Fruit fly (Drosophila melanogaster): ENCODE data around the gene CG6638.

The CG6638 gene

dm6 chr3L:8546355-8546771 lies 29.5 kb downstream of the CG6638 start (continued):
- TF ChIP-seq CG6791 (GFP tag; IDR thresholded peaks at IDR 0.05; ENCODE audit: partially characterized antibody) (no peak), CG12769 (tag; optimal IDR thresholded peaks at IDR 0.05) (peak; percentile 91), CG14050 (GFP tag; IDR thresholded peaks at IDR 0.05) (no peak), pzg (GFP tag; optimal IDR thresholded peaks at IDR 0.05) (no peak), run (tag; optimal IDR thresholded peaks at IDR 0.05) (no peak), unpg (GFP tag; optimal IDR thresholded peaks at IDR 0.05) (no peak), CG33213 (GFP tag; optimal IDR thresholded peaks at IDR 0.05) (no peak)

- TF ChIP-seq GATAe (GFP tag; conservative IDR thresholded peaks at IDR 0.05) = peak; percentile 86
- TF ChIP-seq ato (GFP tag; IDR thresholded peaks at IDR 0.05; ENCODE audit: partially characterized antibody) = no peak
- peak; percentile 92 for TF ChIP-seq sd (tag; optimal IDR thresholded peaks at IDR 0.05)
- TF ChIP-seq cwo (GFP tag; optimal IDR thresholded peaks at IDR 0.05) = no peak
- TF ChIP-seq rib (GFP tag; IDR thresholded peaks at IDR 0.05) = no peak
- TF ChIP-seq vnd (GFP tag; IDR thresholded peaks at IDR 0.05; ENCODE audit: partially characterized antibody) = peak; percentile 10; the same call in 1 of the 3 replicates
- TF ChIP-seq Med (GFP tag) = peak; percentile 9
- no peak for TF ChIP-seq CG8944 (GFP tag; optimal IDR thresholded peaks at IDR 0.05)
- peak; percentile 27 for TF ChIP-seq sqz (GFP tag; optimal IDR thresholded peaks at IDR 0.05)
- no peak for TF ChIP-seq sens-2 (GFP tag; IDR thresholded peaks at IDR 0.05)
- peak; percentile 48 for TF ChIP-seq sug (tag; optimal IDR thresholded peaks at IDR 0.05)
- TF ChIP-seq CG3726 (GFP tag; IDR thresholded peaks at IDR 0.05) = 0 out of 3 replicates have a peak, but pooled peaks have one; percentile 15
- TF ChIP-seq MTF-1 (GFP tag; optimal IDR thresholded peaks at IDR 0.05; ENCODE audit: borderline replicate concordance) = no peak
- peak; percentile 16 for TF ChIP-seq mirr (GFP tag; optimal IDR thresholded peaks at IDR 0.05)
- TF ChIP-seq CG17385 (GFP tag; optimal IDR thresholded peaks at IDR 0.05) = peak; percentile 69
- no peak for TF ChIP-seq gt (GFP tag; IDR thresholded peaks at IDR 0.05)
- peak; percentile 57 for TF ChIP-seq gcm (GFP tag; optimal IDR thresholded peaks at IDR 0.05)
- TF ChIP-seq cg (GFP tag; optimal IDR thresholded peaks at IDR 0.05) = no peak
- no peak for TF ChIP-seq CG11504 (tag; optimal IDR thresholded peaks at IDR 0.05)
- TF ChIP-seq CG32767 (GFP tag; IDR thresholded peaks at IDR 0.05) = peak; percentile 17; the same call in 1 of the 2 replicates
- TF ChIP-seq bcd (GFP tag; optimal IDR thresholded peaks at IDR 0.05) = no peak
- TF ChIP-seq disco-r (GFP tag; optimal IDR thresholded peaks at IDR 0.05) = no peak
- TF ChIP-seq CoRest (tag; optimal IDR thresholded peaks at IDR 0.05) = no peak
- peak; percentile 39 for TF ChIP-seq exex (tag; optimal IDR thresholded peaks at IDR 0.05)
- TF ChIP-seq corto (GFP tag; optimal IDR thresholded peaks at IDR 0.05) = no peak
- no peak for TF ChIP-seq CHES-1-like (GFP tag; optimal IDR thresholded peaks at IDR 0.05)
- no peak for TF ChIP-seq bsh (GFP tag; optimal IDR thresholded peaks at IDR 0.05)
- no peak for TF ChIP-seq vvl (GFP tag; IDR thresholded peaks at IDR 0.05)
- peak; percentile 29 for TF ChIP-seq CG18599 (GFP tag; optimal IDR thresholded peaks at IDR 0.05)
- no peak for TF ChIP-seq sc (optimal IDR thresholded peaks at IDR 0.05)
- no peak for TF ChIP-seq sc (GFP tag; optimal IDR thresholded peaks at IDR 0.05)
- no peak for TF ChIP-seq ssp (GFP tag; IDR thresholded peaks at IDR 0.05)
- no peak for TF ChIP-seq Deaf1 (tag; optimal IDR thresholded peaks at IDR 0.05)
These were observed 30.4 kb downstream of the CG6638 start for dm6 chr3L:8545473-8545872.
